Worm (Caenorhabditis elegans): ENCODE measurements around the gene F10C1.9.

F10C1.9 gene

DNA sequence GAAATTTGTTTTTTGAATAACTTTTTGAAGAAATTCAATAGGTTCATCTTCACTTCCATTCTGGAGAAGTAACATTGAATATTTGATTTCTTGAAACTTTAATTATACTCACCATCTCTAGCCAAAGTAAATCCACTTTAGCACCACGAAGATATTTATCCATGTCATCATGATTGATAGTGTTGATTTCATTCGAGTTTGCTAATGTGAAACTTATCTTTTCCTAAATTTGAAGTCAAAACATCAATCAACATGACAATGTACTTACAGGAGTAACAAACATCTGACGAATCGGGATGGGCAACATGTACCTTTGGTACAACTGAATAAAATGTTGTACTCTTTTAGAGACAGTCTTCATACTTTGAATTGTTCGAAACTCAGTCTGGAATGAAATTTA, 47.7 kb downstream of the F10C1.9 start:
- TF ChIP-seq blmp-1 (tag; optimal IDR thresholded peaks at IDR 0.05): no peak
- TF ChIP-seq nhr-85 (tag): no peak
- TF ChIP-seq fkh-8 (tag; optimal IDR thresholded peaks at IDR 0.05): no peak
- TF ChIP-seq dpl-1 (GFP tag; optimal IDR thresholded peaks at IDR 0.05): no peak
- no peak for TF ChIP-seq F16B12.6 (tag; optimal IDR thresholded peaks at IDR 0.05)
- TF ChIP-seq mep-1 (tag; optimal IDR thresholded peaks at IDR 0.05): no peak
- no peak for TF ChIP-seq fos-1 (tag; optimal IDR thresholded peaks at IDR 0.05)
- TF ChIP-seq jun-1 (tag; optimal IDR thresholded peaks at IDR 0.05): no peak
- TF ChIP-seq ets-5 (GFP tag; IDR thresholded peaks at IDR 0.05): no peak

DNA sequence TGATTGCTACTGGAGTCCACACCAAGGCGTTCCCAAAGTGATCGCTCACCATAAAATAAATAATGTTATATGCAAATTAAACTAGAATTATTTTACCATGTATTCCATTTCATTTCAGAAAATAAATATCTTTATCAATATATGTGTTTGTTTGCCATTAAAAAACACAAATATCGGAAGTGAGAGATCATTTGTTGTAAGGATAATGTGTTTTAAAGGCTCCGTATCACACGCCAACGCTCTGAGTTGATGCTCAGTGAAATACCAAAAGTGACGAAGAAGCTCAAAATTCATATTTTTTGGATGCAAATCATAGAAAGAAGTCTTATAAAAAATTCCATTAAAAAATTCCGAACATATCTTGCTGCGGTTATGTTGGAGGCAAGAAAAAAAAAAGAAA, 48.9 kb downstream of the F10C1.9 start:
- TF ChIP-seq sup-37 (GFP tag; optimal IDR thresholded peaks at IDR 0.05) (no peak), hpl-2 (GFP tag; optimal IDR thresholded peaks at IDR 0.05) (no peak), nhr-77 (tag; optimal IDR thresholded peaks at IDR 0.05) (no peak), egl-13 (tag; optimal IDR thresholded peaks at IDR 0.05) (no peak), ama-1 (optimal IDR thresholded peaks at IDR 0.05) (no peak), egl-27 (tag; optimal IDR thresholded peaks at IDR 0.05) (no peak), aly-2 (tag; optimal IDR thresholded peaks at IDR 0.05) (no peak), unc-130 (tag; optimal IDR thresholded peaks at IDR 0.05) (no peak), tbx-2 (tag; optimal IDR thresholded peaks at IDR 0.05) (no peak), lin-15B (tag; optimal IDR thresholded peaks at IDR 0.05) (no peak), unc-86 (tag; optimal IDR thresholded peaks at IDR 0.05) (no peak), nhr-90 (tag; optimal IDR thresholded peaks at IDR 0.05; ENCODE audit: poor library complexity) (no peak), grh-1 (GFP tag; IDR thresholded peaks at IDR 0.05) (no peak), lin-35 (GFP tag; optimal IDR thresholded peaks at IDR 0.05) (no peak), fkh-8 (tag; optimal IDR thresholded peaks at IDR 0.05) (no peak), xbp-1 (tag; optimal IDR thresholded peaks at IDR 0.05) (no peak), dpl-1 (GFP tag; optimal IDR thresholded peaks at IDR 0.05) (no peak), blmp-1 (tag; optimal IDR thresholded peaks at IDR 0.05) (no peak), Y116A8C.19 (tag; optimal IDR thresholded peaks at IDR 0.05; ENCODE audit: borderline replicate concordance) (no peak), C34B4.2 (tag; optimal IDR thresholded peaks at IDR 0.05) (no peak)

DNA sequence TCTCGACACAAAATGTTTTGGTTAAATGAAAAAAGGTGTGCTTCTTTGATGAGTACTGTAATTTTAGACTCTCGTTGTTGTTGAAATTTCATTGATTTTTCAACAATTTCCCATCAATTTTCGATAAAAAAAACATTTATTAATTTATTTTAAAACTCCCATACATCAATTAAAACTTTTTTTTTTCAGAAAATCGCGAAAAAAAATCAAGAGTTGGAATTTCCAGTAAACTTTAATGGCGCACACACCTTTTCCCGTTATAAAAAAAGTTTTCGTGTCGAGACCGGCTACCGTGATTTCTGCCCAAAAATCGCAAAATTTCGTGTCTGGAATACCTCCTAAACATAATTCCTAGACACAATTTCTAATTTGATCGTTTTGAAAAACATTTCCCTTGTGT, 50.3 kb downstream of the F10C1.9 start, which contains the start of gene C25H3.14:
Gene C25H3.14 (plus strand): TSS at position 301 of the 400 bp plus-strand sequence.
- TF ChIP-seq snpc-4 (tag; optimal IDR thresholded peaks at IDR 0.05): no peak
- no peak for TF ChIP-seq nhr-237 (tag; optimal IDR thresholded peaks at IDR 0.05)
- no peak for TF ChIP-seq nhr-77 (tag; optimal IDR thresholded peaks at IDR 0.05)
- TF ChIP-seq ceh-88 (GFP tag; IDR thresholded peaks at IDR 0.05): no peak
- TF ChIP-seq ama-1 (optimal IDR thresholded peaks at IDR 0.05): no peak
- TF ChIP-seq C34B4.2 (tag; optimal IDR thresholded peaks at IDR 0.05): no peak
- no peak for TF ChIP-seq unc-98 (GFP tag; IDR thresholded peaks at IDR 0.05)
- TF ChIP-seq ceh-8 (GFP tag; optimal IDR thresholded peaks at IDR 0.05): no peak
- no peak for TF ChIP-seq lin-13 (GFP tag; optimal IDR thresholded peaks at IDR 0.05)
- TF ChIP-seq isw-1 (GFP tag; IDR thresholded peaks at IDR 0.05): no peak
- TF ChIP-seq nhr-71 (tag; optimal IDR thresholded peaks at IDR 0.05): no peak
- no peak for TF ChIP-seq fkh-4 (tag; optimal IDR thresholded peaks at IDR 0.05; ENCODE audit: borderline replicate concordance)
- no peak for TF ChIP-seq unc-130 (tag; optimal IDR thresholded peaks at IDR 0.05)
- TF ChIP-seq nhr-76 (tag; optimal IDR thresholded peaks at IDR 0.05): no peak
- TF ChIP-seq egl-13 (tag; optimal IDR thresholded peaks at IDR 0.05): no peak

DNA sequence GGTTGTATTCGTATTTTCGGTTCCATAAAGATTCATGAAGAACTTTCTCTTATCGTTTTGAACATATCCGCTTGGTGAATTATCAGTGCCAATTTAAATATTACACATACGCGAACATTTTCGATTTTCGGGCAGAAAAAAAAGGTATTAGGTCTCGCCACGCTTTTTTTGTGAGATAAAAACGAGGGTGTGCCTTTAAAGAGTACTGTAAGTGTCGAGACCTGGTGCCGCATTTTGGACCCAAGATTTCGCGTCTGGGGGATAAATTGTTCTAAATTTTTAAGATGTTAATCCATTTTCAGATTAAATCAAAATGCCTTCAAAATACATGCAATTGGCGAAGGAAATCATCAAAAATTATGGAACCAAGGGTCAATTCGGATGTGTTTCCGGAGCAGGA, 51.2 kb downstream of the F10C1.9 start, which contains the start of gene C25H3.3:
Gene C25H3.3 (plus strand): TSS at position 301 of the 400 bp plus-strand sequence.
- TF ChIP-seq tbx-2 (tag; optimal IDR thresholded peaks at IDR 0.05) (no peak), skn-1 (tag; optimal IDR thresholded peaks at IDR 0.05) (no peak), ceh-90 (tag; optimal IDR thresholded peaks at IDR 0.05) (no peak), efl-1 (optimal IDR thresholded peaks at IDR 0.05) (no peak), efl-1 (GFP tag; optimal IDR thresholded peaks at IDR 0.05 in 1 of 2) (peak in 1 of 2 experiments; percentile 61), ztf-11 (tag; optimal IDR thresholded peaks at IDR 0.05) (no peak), grh-1 (GFP tag; IDR thresholded peaks at IDR 0.05) (no peak), nhr-71 (tag; optimal IDR thresholded peaks at IDR 0.05) (no peak)
